Worm (Caenorhabditis elegans): ENCODE data around the gene cit-1.1.

ce11 chrIII:8016438-8016837, 6.8 kb upstream of the cit-1.1 start, which contains the start of gene F44B9.5:
- no peak for TF ChIP-seq aha-1 (tag; optimal IDR thresholded peaks at IDR 0.05)
- TF ChIP-seq fkh-10 (GFP tag; optimal IDR thresholded peaks at IDR 0.05): no peak
